Fruit fly (Drosophila melanogaster): ENCODE results near the gene kmg.
A peak's percentile ranks its signal among the peaks of the same experiment; 100 is the strongest.

Gene kmg

DNA sequence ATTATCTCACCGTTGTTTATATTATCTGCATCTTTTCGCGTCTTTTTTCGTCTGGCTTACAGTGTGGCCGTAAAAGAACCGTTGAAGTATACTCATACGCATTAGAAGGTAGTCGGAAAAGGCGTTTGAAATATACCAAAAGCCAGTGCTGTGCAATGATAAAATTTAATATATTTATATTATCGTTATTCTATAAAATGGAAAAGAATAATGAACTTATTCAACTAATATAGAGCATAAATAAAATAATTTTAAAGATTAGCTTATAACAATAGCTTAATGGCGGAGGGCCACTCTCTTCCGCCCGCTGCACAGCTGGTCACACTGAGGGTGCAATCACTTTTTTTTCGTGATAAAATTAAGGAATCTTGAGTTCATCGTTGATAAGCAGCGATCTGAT is 31.6 kb downstream of the kmg start, which contains the start of the genes CG16974 and Edem2 (continued):
- TF ChIP-seq CG6689 (GFP tag; IDR thresholded peaks at IDR 0.05) (peak; percentile 79), ro (GFP tag; IDR thresholded peaks at IDR 0.05) (no peak), CG5245 (GFP tag; optimal IDR thresholded peaks at IDR 0.05) (peak; percentile 51), CG12071 (GFP tag; optimal IDR thresholded peaks at IDR 0.05) (no peak), hth (optimal IDR thresholded peaks at IDR 0.05) (no peak), lmd (GFP tag; IDR thresholded peaks at IDR 0.05) (peak; percentile 74), gce (GFP tag; IDR thresholded peaks at IDR 0.05) (no peak), Xrp1 (GFP tag; IDR thresholded peaks at IDR 0.05) (peak; percentile 85), pan (optimal IDR thresholded peaks at IDR 0.05) (no peak), pan (GFP tag; optimal IDR thresholded peaks at IDR 0.05 in 1 of 2, IDR thresholded peaks at IDR 0.05 in 1 of 2) (peak in 1 of 2 experiments; percentile 82), E2f1 (GFP tag; IDR thresholded peaks at IDR 0.05) (peak; percentile 64), CG13424 (tag; optimal IDR thresholded peaks at IDR 0.05) (peak; percentile 73), ewg (GFP tag; optimal IDR thresholded peaks at IDR 0.05) (peak; percentile 54), CG10959 (GFP tag; IDR thresholded peaks at IDR 0.05) (peak; percentile 26; the same call in 1 of the 2 replicates), Ets65A (GFP tag) (peak; percentile 91), Lhr (GFP tag; optimal IDR thresholded peaks at IDR 0.05) (peak; percentile 89), sisA (GFP tag; IDR thresholded peaks at IDR 0.05) (peak; percentile 79), fu2 (GFP tag; optimal IDR thresholded peaks at IDR 0.05) (no peak), slbo (GFP tag; IDR thresholded peaks at IDR 0.05) (peak; percentile 89), CG4730 (GFP tag; IDR thresholded peaks at IDR 0.05) (peak; percentile 69), bbx (GFP tag; IDR thresholded peaks at IDR 0.05; ENCODE audit: partially characterized antibody) (no peak), Bdp1 (GFP tag; optimal IDR thresholded peaks at IDR 0.05) (peak; percentile 45), Awh (GFP tag; IDR thresholded peaks at IDR 0.05) (peak; percentile 55), CG14441 (GFP tag; IDR thresholded peaks at IDR 0.05) (peak; percentile 81), zen2 (GFP tag; IDR thresholded peaks at IDR 0.05; ENCODE audit: partially characterized antibody) (no peak), CG18262 (tag; optimal IDR thresholded peaks at IDR 0.05) (no peak), toy (GFP tag; IDR thresholded peaks at IDR 0.05) (no peak), unc-4 (GFP tag; IDR thresholded peaks at IDR 0.05; ENCODE audit: partially characterized antibody) (no peak), CG2678 (tag; optimal IDR thresholded peaks at IDR 0.05) (no peak), ttk (GFP tag; IDR thresholded peaks at IDR 0.05) (peak; percentile 60), jumu (GFP tag; optimal IDR thresholded peaks at IDR 0.05) (peak; percentile 3), Drgx (GFP tag; IDR thresholded peaks at IDR 0.05) (no peak), CG3065 (GFP tag; optimal IDR thresholded peaks at IDR 0.05) (peak; percentile 53), pum (GFP tag; optimal IDR thresholded peaks at IDR 0.05) (no peak), CG30403 (GFP tag; optimal IDR thresholded peaks at IDR 0.05) (peak; percentile 88), CG10267 (tag; optimal IDR thresholded peaks at IDR 0.05) (peak; percentile 97), esg (GFP tag; conservative IDR thresholded peaks at IDR 0.05) (peak; percentile 65), jing (GFP tag; optimal IDR thresholded peaks at IDR 0.05) (no peak), Sin3A (optimal IDR thresholded peaks at IDR 0.05) (peak; percentile 60), ab (GFP tag; optimal IDR thresholded peaks at IDR 0.05) (no peak), CrebB (tag; optimal IDR thresholded peaks at IDR 0.05) (peak; percentile 12), CG14860 (GFP tag; IDR thresholded peaks at IDR 0.05; ENCODE audit: partially characterized antibody) (no peak), tll (GFP tag; optimal IDR thresholded peaks at IDR 0.05) (no peak), CG18476 (GFP tag; optimal IDR thresholded peaks at IDR 0.05) (peak; percentile 80), D19A (tag; optimal IDR thresholded peaks at IDR 0.05) (no peak), CG1602 (GFP tag; optimal IDR thresholded peaks at IDR 0.05) (peak; percentile 76), insv (GFP tag; optimal IDR thresholded peaks at IDR 0.05) (peak in 1 of 2 experiments; percentile 55), dysf (GFP tag; IDR thresholded peaks at IDR 0.05) (peak; percentile 66; the same call in 1 of the 3 replicates), ftz-f1 (GFP tag; optimal IDR thresholded peaks at IDR 0.05) (peak; percentile 39), CG14710 (tag; optimal IDR thresholded peaks at IDR 0.05) (peak; percentile 90), Xbp1 (GFP tag; optimal IDR thresholded peaks at IDR 0.05) (peak; percentile 85), CG32772 (GFP tag; IDR thresholded peaks at IDR 0.05) (peak; percentile 85), CG3838 (GFP tag; optimal IDR thresholded peaks at IDR 0.05) (peak; percentile 52)

All from whole organism, embryonic.